Fruit fly (Drosophila melanogaster): ENCODE results near the gene Akt.

Gene Akt

DNA sequence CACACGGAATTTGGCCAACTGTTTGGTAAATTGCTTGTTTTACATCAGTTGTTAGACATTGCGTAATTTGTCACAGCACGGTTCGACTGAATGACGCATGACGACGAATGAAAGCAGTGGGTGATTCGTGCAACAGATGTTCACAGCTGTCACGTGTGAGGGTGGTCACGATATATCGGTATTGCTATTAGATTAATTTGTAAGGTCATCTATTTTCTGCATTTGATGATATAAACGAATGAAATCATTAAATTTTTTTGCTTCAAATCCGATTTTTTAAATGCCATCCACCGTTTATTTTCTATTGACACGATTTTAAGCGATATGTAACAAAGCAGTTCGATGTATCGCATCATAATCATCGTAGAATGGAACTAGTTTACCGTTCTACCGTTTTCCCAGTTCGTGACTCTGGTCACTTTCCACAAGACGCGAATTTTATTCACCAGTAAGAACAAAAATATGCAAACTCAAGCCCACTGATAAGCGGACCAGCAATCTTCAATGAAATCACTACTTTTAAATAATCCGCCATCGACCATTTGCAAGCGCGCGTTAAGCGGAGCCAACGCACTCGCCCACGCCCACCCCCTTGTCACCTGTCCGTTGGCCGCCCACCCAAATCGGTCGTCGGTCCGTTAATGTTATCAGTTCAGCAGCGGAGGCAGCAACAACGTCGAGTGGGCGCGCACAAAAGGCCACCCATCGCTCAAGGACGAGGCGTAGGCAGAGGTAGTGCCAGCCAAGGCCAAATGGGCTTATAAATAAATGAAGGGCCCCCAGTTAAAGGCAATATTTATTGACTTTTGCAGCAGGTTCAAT, 47.8 kb downstream of the Akt start, which contains the start of the genes Mic26-27 and CG5916 (continued):
- peak; percentile 59 for TF ChIP-seq fd96Cb (tag; optimal IDR thresholded peaks at IDR 0.05)
- TF ChIP-seq Mad (GFP tag; optimal IDR thresholded peaks at IDR 0.05): peak; percentile 77
- peak; percentile 94 for TF ChIP-seq gem (tag; optimal IDR thresholded peaks at IDR 0.05)
- TF ChIP-seq Dek (tag; optimal IDR thresholded peaks at IDR 0.05): no peak
- peak; percentile 60; the same call in 1 of the 2 replicates for TF ChIP-seq al (GFP tag; IDR thresholded peaks at IDR 0.05)
- TF ChIP-seq Sox102F (GFP tag; optimal IDR thresholded peaks at IDR 0.05): peak; percentile 88
- peak; percentile 99 for TF ChIP-seq CG6254 (GFP tag; optimal IDR thresholded peaks at IDR 0.05)
- TF ChIP-seq Dbx (GFP tag; IDR thresholded peaks at IDR 0.05): peak; percentile 93
- peak; percentile 64 for TF ChIP-seq lbe (GFP tag; optimal IDR thresholded peaks at IDR 0.05)
- peak; percentile 78 for TF ChIP-seq mam (GFP tag; optimal IDR thresholded peaks at IDR 0.05)
- peak; percentile 60 for TF ChIP-seq CG30431 (GFP tag; optimal IDR thresholded peaks at IDR 0.05)
- TF ChIP-seq onecut (GFP tag; IDR thresholded peaks at IDR 0.05): peak; percentile 83
- TF ChIP-seq CG4707 (GFP tag; optimal IDR thresholded peaks at IDR 0.05): no peak
- TF ChIP-seq fu2 (GFP tag; optimal IDR thresholded peaks at IDR 0.05): peak; percentile 90
- peak; percentile 11 for TF ChIP-seq CG10462 (GFP tag; optimal IDR thresholded peaks at IDR 0.05)
- no peak for TF ChIP-seq CG3726 (GFP tag; IDR thresholded peaks at IDR 0.05)
- peak; percentile 100 for TF ChIP-seq Doc3 (GFP tag; IDR thresholded peaks at IDR 0.05; ENCODE audit: partially characterized antibody)
- 0 out of 2 replicates have a peak, but pooled peaks have one; percentile 14 for TF ChIP-seq Dip2 (GFP tag; IDR thresholded peaks at IDR 0.05)
- peak; percentile 79 for TF ChIP-seq CG9215 (GFP tag; IDR thresholded peaks at IDR 0.05)
- TF ChIP-seq CG15269 (tag; optimal IDR thresholded peaks at IDR 0.05): no peak
- TF ChIP-seq sob (GFP tag; IDR thresholded peaks at IDR 0.05): peak; percentile 91
- TF ChIP-seq CG8359 (GFP tag; optimal IDR thresholded peaks at IDR 0.05; ENCODE audit: borderline replicate concordance): no peak
- peak; percentile 81 for TF ChIP-seq Mes4 (GFP tag; optimal IDR thresholded peaks at IDR 0.05)
- TF ChIP-seq CG11085 (GFP tag; IDR thresholded peaks at IDR 0.05): 0 out of 2 replicates have a peak, but pooled peaks have one; percentile 14
- no peak for TF ChIP-seq Spps (tag; optimal IDR thresholded peaks at IDR 0.05)
- TF ChIP-seq lov (optimal IDR thresholded peaks at IDR 0.05): no peak
- peak; percentile 88; the same call in 1 of the 3 replicates for TF ChIP-seq lov (GFP tag; IDR thresholded peaks at IDR 0.05)
- peak; percentile 81 for TF ChIP-seq H2.0 (GFP tag; IDR thresholded peaks at IDR 0.05)
- peak; percentile 58 for TF ChIP-seq Chrac-16 (GFP tag; optimal IDR thresholded peaks at IDR 0.05)
- peak; percentile 95 for TF ChIP-seq CG13424 (tag; optimal IDR thresholded peaks at IDR 0.05)
- TF ChIP-seq gsb-n (tag; optimal IDR thresholded peaks at IDR 0.05): peak; percentile 65
- peak; percentile 71 for TF ChIP-seq CG15601 (tag; optimal IDR thresholded peaks at IDR 0.05)
- TF ChIP-seq gro (GFP tag; optimal IDR thresholded peaks at IDR 0.05): peak; percentile 70
- TF ChIP-seq Hey (tag; optimal IDR thresholded peaks at IDR 0.05): peak; percentile 8
- TF ChIP-seq Eip74EF (GFP tag; optimal IDR thresholded peaks at IDR 0.05): no peak
- peak; percentile 78; the same call in 1 of the 2 replicates for TF ChIP-seq Atf6 (GFP tag; IDR thresholded peaks at IDR 0.05)
- TF ChIP-seq Fer1 (GFP tag; optimal IDR thresholded peaks at IDR 0.05): no peak
- no peak for TF ChIP-seq dati (GFP tag; IDR thresholded peaks at IDR 0.05)
- TF ChIP-seq dysf (GFP tag; IDR thresholded peaks at IDR 0.05): peak; percentile 93
- TF ChIP-seq E2f2 (GFP tag; IDR thresholded peaks at IDR 0.05): no peak
- TF ChIP-seq CG8765 (GFP tag; IDR thresholded peaks at IDR 0.05): peak; percentile 86; the same call in 1 of the 2 replicates
- peak; percentile 38 for TF ChIP-seq CG8388 (GFP tag; optimal IDR thresholded peaks at IDR 0.05)
- TF ChIP-seq CG11695 (GFP tag; IDR thresholded peaks at IDR 0.05): no peak; the same call in 2 of the 3 replicates
- peak; percentile 87 for TF ChIP-seq row (GFP tag; IDR thresholded peaks at IDR 0.05)
- no peak; the same call in 1 of the 2 replicates for TF ChIP-seq stc (GFP tag; IDR thresholded peaks at IDR 0.05)
- no peak for TF ChIP-seq CG31388 (GFP tag; optimal IDR thresholded peaks at IDR 0.05)
- peak; percentile 8 for TF ChIP-seq en (GFP tag; optimal IDR thresholded peaks at IDR 0.05)
- TF ChIP-seq CG12942 (GFP tag; optimal IDR thresholded peaks at IDR 0.05): peak; percentile 84
- peak; percentile 13 for TF ChIP-seq CG8478 (optimal IDR thresholded peaks at IDR 0.05)
- TF ChIP-seq sd (tag; optimal IDR thresholded peaks at IDR 0.05): peak; percentile 52
